Worm (Caenorhabditis elegans): ENCODE results near the gene W06G6.2.

DNA sequence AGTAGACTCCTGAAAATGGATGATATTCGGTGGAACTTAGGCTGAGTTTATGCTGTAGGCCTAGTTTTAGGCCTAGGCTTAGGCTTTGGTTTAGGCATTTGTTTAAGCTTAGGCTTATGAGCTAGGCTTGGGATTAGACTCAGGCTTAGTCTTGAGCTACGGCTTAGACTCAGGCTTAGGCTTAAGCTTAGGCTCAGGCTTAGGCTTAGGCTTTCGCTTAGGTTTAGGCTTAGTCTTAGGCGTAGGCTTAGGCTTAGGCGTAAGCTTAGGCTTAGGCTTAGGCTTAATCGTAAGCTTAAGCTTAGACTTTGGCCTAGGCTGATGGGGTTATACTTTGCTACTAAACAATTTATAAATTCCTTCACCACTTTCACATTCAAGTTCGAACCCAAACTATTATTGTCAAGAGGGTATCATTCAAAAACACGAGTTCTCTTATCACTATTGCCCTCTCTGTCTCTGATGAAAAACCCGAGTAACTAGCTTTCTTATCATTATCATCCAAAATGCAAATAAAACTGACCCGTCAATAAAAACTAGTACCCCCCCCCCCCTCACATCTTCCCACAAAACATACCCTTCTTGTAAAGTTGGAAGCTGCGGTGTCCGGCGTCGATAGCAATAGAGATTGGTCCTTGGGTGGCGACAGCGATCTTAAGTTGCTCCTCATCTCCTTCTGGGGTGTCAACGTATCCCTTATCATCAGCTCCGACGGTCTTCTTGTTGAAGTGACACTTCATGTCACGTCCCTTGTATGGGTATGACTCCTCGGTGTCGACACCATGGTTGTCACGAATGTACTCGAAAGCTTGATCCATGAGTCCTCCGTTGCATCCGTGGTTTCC, 35.9 kb upstream of the W06G6.2 start:
- no peak for TF ChIP-seq ama-1 (optimal IDR thresholded peaks at IDR 0.05)
- TF ChIP-seq pros-1 (tag; optimal IDR thresholded peaks at IDR 0.05): no peak
- no peak for TF ChIP-seq ceh-31 (tag; optimal IDR thresholded peaks at IDR 0.05)
- no peak for TF ChIP-seq pqm-1 (tag; optimal IDR thresholded peaks at IDR 0.05)
- TF ChIP-seq ceh-22 (tag; optimal IDR thresholded peaks at IDR 0.05): no peak
- TF ChIP-seq sox-2 (GFP tag; IDR thresholded peaks at IDR 0.05): no peak
- peak; percentile 4 for TF ChIP-seq hlh-13 (GFP tag; optimal IDR thresholded peaks at IDR 0.05)
